Worm (Caenorhabditis elegans) whole organism, late embryonic: ENCODE measurements around the gene K03H1.9.

Experiments
- ceh-48 ChIP-seq: sonication (generic microtip); optimal IDR thresholded peaks from 2 replicates; lab custom pipeline; 2016; ENCODE audit warnings: missing genetic modification characterization, inconsistent platforms, missing compliant biosample characterization
- lin-11 ChIP-seq: fragments of 200-800 bp; sonication (Bioruptor generic); optimal IDR thresholded peaks from 2 replicates; lab custom pipeline; 2018; ENCODE audit warnings: mild to moderate bottlenecking, missing genetic modification characterization, missing compliant biosample characterization
- madf-2 ChIP-seq: sonication (generic microtip); optimal IDR thresholded peaks from 2 replicates; lab custom pipeline; 2017; ENCODE audit warnings: missing genetic modification characterization, missing compliant biosample characterization
- nfya-1 ChIP-seq: sonication (generic microtip); optimal IDR thresholded peaks from 2 replicates; lab custom pipeline; 2017; ENCODE audit warnings: missing genetic modification characterization, mild to moderate bottlenecking, missing compliant biosample characterization, antibody characterized with exemption, moderate library complexity
- unc-55 ChIP-seq: sonication (generic microtip); optimal IDR thresholded peaks from 2 replicates; lab custom pipeline; 2017; ENCODE audit warnings: missing biosample characterization, missing genetic modification reagents, missing genetic modification characterization

DNA sequence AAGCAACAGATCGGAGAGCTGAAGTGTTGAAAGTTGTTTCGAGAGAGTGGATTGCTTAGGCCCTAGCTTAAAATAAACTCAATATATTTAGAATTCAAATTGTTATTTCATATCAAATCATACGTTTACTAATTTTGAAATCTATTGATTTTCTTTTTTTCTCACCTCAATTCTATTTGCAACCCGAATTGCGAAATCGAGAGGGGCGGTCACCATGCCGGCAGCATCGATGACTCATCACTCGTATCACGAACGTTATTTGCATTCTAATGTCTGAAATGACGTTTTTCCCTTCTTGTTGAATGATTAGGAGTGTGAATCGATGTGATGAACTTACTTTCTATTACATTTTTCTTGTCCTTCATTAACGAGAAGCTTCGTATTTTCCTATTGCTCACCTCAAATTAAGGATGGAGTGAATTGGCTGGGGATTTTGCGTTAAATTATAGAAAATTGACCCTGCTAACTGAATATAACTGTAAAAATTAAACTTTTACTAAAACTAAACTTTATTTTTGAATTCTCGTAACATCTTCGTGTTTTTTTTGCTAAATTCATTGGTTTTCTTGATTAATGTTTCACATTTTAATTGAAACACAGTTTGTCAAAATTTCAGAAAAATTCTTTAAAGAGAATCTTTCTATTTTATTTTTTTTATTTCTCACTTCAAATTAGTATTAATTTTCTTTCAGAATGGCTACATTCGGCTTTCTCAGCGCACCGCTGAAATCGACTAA, 15.5 kb upstream of the K03H1.9 start, which contains the start of gene alx-1:
- TF ChIP-seq ceh-48 (tag; lab: Kevin White, UChicago) = no peak
- TF ChIP-seq nfya-1 (tag; lab: Kevin White, UChicago) = no peak
- no peak for TF ChIP-seq lin-11 (tag; lab: Kevin White, UChicago)
- TF ChIP-seq unc-55 = no peak
- TF ChIP-seq madf-2 (tag; lab: Kevin White, UChicago) = no peak
